Worm (Caenorhabditis elegans) whole organism, late embryonic: ENCODE data around the gene F40C5.2.
"Not testable (repeated sequence)": the region's sequence is repeated elsewhere in the genome, so short reads cannot be mapped to it uniquely, and the experiment has no call there.

ENCODE experiments used
- F13H6.1 ChIP-seq: sonication (generic microtip); optimal IDR thresholded peaks from 2 replicates; lab custom pipeline; 2016; ENCODE audit warnings: missing genetic modification characterization, missing compliant biosample characterization
- K09A11.1 ChIP-seq: sonication (generic microtip); optimal IDR thresholded peaks from 2 replicates; lab custom pipeline; 2017; ENCODE audit warnings: antibody characterized with exemption, mild to moderate bottlenecking, missing genetic modification characterization, missing compliant biosample characterization; ENCODE audit not compliant: insufficient read depth
- T23F11.4 ChIP-seq: fragments of 200-800 bp; sonication (Bioruptor generic); optimal IDR thresholded peaks from 2 replicates; lab custom pipeline; 2018; ENCODE audit warnings: mild to moderate bottlenecking, missing genetic modification characterization, missing compliant biosample characterization
- Y22D7AL.16 ChIP-seq: sonication (generic microtip); optimal IDR thresholded peaks from 2 replicates; lab custom pipeline; 2016; ENCODE audit warnings: missing genetic modification characterization, missing compliant biosample characterization
- ahr-1 ChIP-seq: sonication (generic microtip); optimal IDR thresholded peaks from 2 replicates; lab custom pipeline; 2016; ENCODE audit warnings: missing genetic modification characterization, missing compliant biosample characterization
- ceh-14 ChIP-seq: sonication (generic microtip); optimal IDR thresholded peaks from 2 replicates; lab custom pipeline; 2016; ENCODE audit warnings: missing genotype, missing genetic modification characterization, missing compliant biosample characterization
- ceh-2 ChIP-seq: sonication (generic microtip); optimal IDR thresholded peaks from 2 replicates; lab custom pipeline; 2016; ENCODE audit warnings: missing genotype, missing genetic modification characterization, missing compliant biosample characterization
- ceh-22 ChIP-seq: sonication (generic microtip); optimal IDR thresholded peaks from 2 replicates; lab custom pipeline; 2017; ENCODE audit warnings: missing biosample characterization, missing genetic modification characterization
- ceh-30 ChIP-seq: fragments of 150-350 bp; optimal IDR thresholded peaks from 2 replicates; lab custom pipeline; 2014; ENCODE audit warnings: missing biosample characterization, missing genetic modification characterization
- ceh-31 ChIP-seq: sonication (generic microtip); optimal IDR thresholded peaks from 2 replicates; lab custom pipeline; 2016; ENCODE audit warnings: missing genetic modification characterization, missing compliant biosample characterization
- ceh-34 ChIP-seq: sonication (generic microtip); optimal IDR thresholded peaks from 2 replicates; lab custom pipeline; 2016; ENCODE audit warnings: mild to moderate bottlenecking, missing genetic modification characterization, missing compliant biosample characterization
- ceh-45 ChIP-seq: fragments of 200-800 bp; sonication (Bioruptor generic); IDR thresholded peaks from 2 replicates; pipeline ENCODE4 v1.3.6; 2022; ENCODE audit warnings: missing genetic modification reagents, missing genetic modification characterization, missing compliant biosample characterization
- ceh-48 ChIP-seq: sonication (generic microtip); optimal IDR thresholded peaks from 2 replicates; lab custom pipeline; 2016; ENCODE audit warnings: missing genetic modification characterization, inconsistent platforms, missing compliant biosample characterization
- ceh-6 ChIP-seq: fragments of 200-800 bp; sonication (Bioruptor generic); optimal IDR thresholded peaks from 2 replicates; lab custom pipeline; 2018; ENCODE audit warnings: mild to moderate bottlenecking, missing genetic modification characterization, missing compliant biosample characterization
- ceh-9 ChIP-seq: sonication (generic microtip); optimal IDR thresholded peaks from 2 replicates; lab custom pipeline; 2016; ENCODE audit warnings: mild to moderate bottlenecking, missing genetic modification characterization, inconsistent platforms, missing compliant biosample characterization
- elt-2 ChIP-seq: sonication (generic microtip); optimal IDR thresholded peaks from 2 replicates; lab custom pipeline; 2016; ENCODE audit warnings: missing genetic modification reagents, missing genetic modification characterization, missing compliant biosample characterization
- gmeb-2 ChIP-seq: sonication (generic microtip); optimal IDR thresholded peaks from 2 replicates; lab custom pipeline; 2016; ENCODE audit warnings: missing genetic modification characterization, inconsistent platforms, missing compliant biosample characterization
- hlh-13 ChIP-seq: fragments of 200-800 bp; sonication (Bioruptor generic); optimal IDR thresholded peaks from 2 replicates; lab custom pipeline; 2018; ENCODE audit warnings: mild to moderate bottlenecking, missing genetic modification characterization, missing compliant biosample characterization
- hlh-8 ChIP-seq: sonication (generic microtip); optimal IDR thresholded peaks from 2 replicates; lab custom pipeline; 2016; ENCODE audit warnings: missing genotype, missing genetic modification characterization, missing compliant biosample characterization
- lim-6 ChIP-seq: sonication (generic microtip); optimal IDR thresholded peaks from 2 replicates; lab custom pipeline; 2016; ENCODE audit warnings: missing genetic modification characterization, missing compliant biosample characterization
- lin-11 ChIP-seq: fragments of 200-800 bp; sonication (Bioruptor generic); optimal IDR thresholded peaks from 2 replicates; lab custom pipeline; 2018; ENCODE audit warnings: mild to moderate bottlenecking, missing genetic modification characterization, missing compliant biosample characterization
- madf-2 ChIP-seq: sonication (generic microtip); optimal IDR thresholded peaks from 2 replicates; lab custom pipeline; 2017; ENCODE audit warnings: missing genetic modification characterization, missing compliant biosample characterization
- npax-4 ChIP-seq: sonication (generic microtip); optimal IDR thresholded peaks from 2 replicates; lab custom pipeline; 2016; ENCODE audit warnings: missing genetic modification characterization, missing compliant biosample characterization
- pag-3 ChIP-seq: sonication (generic microtip); optimal IDR thresholded peaks from 2 replicates; lab custom pipeline; 2016; ENCODE audit warnings: missing compliant biosample characterization, missing genetic modification characterization, borderline replicate concordance
- pha-4 ChIP-seq: fragments of 150-350 bp; optimal IDR thresholded peaks from 2 replicates; lab custom pipeline; 2018; ENCODE audit warnings: missing biosample characterization, missing genetic modification reagents, missing genetic modification characterization
- pros-1 ChIP-seq: fragments of 150-350 bp; optimal IDR thresholded peaks from 2 replicates; lab custom pipeline; 2014; ENCODE audit warnings: missing biosample characterization, missing genetic modification reagents, missing genetic modification characterization
- ref-2 ChIP-seq: sonication (generic microtip); optimal IDR thresholded peaks from 2 replicates; lab custom pipeline; 2016; ENCODE audit warnings: missing genetic modification characterization, missing compliant biosample characterization
- rnt-1 ChIP-seq: sonication (generic microtip); optimal IDR thresholded peaks from 2 replicates; lab custom pipeline; 2016; ENCODE audit warnings: missing genetic modification characterization, missing compliant biosample characterization
- sox-2 ChIP-seq: fragments of 200-800 bp; sonication (Bioruptor generic); IDR thresholded peaks from 2 replicates; pipeline ENCODE4 v1.3.6; 2022; ENCODE audit warnings: missing genetic modification reagents, missing genetic modification characterization, missing compliant biosample characterization
- tbx-2 ChIP-seq: sonication (generic microtip); optimal IDR thresholded peaks from 2 replicates; lab custom pipeline; 2016; ENCODE audit warnings: missing genetic modification characterization, missing compliant biosample characterization
- ttx-3 ChIP-seq: sonication (generic microtip); optimal IDR thresholded peaks from 2 replicates; lab custom pipeline; 2016; ENCODE audit warnings: missing genetic modification reagents, missing genetic modification characterization, missing compliant biosample characterization
- unc-42 ChIP-seq: sonication (generic microtip); optimal IDR thresholded peaks from 2 replicates; lab custom pipeline; 2016; ENCODE audit warnings: missing genotype, missing genetic modification characterization, missing compliant biosample characterization
- unc-86 ChIP-seq: sonication (generic microtip); optimal IDR thresholded peaks from 2 replicates; lab custom pipeline; 2016; ENCODE audit warnings: missing genetic modification characterization, missing compliant biosample characterization

The F40C5.2 gene

ce11 chrV:3594936-3595335 lies 24.1 kb downstream of the F40C5.2 start, which contains the start of gene srh-213:
Gene srh-213, minus strand, starts transcription at chrV:3595036.
- no peak for TF ChIP-seq ref-2 (tag; lab: Kevin White, UChicago)
- no peak for TF ChIP-seq Y22D7AL.16 (tag; lab: Kevin White, UChicago)
- TF ChIP-seq, all 69 proteins: peak for 0

ce11 chrV:3597052-3597451 lies 26.3 kb downstream of the F40C5.2 start, which contains the start of gene srh-212:
Gene srh-212, minus strand, starts transcription at chrV:3597152.
- TF ChIP-seq rnt-1 (tag; lab: Kevin White, UChicago); T23F11.4 (GFP tag; lab: Kevin White, UChicago); lin-11 (tag; lab: Kevin White, UChicago): not testable (repeated sequence)
- TF ChIP-seq, all 69 proteins: peak for 0; not testable (repeated sequence) for 69

- TF ChIP-seq ceh-31 (no peak), ceh-9 (tag; lab: Kevin White, UChicago) (no peak), T23F11.4 (GFP tag; lab: Kevin White, UChicago) (no peak)
These were observed 29.8 kb downstream of the F40C5.2 start, which contains the start of gene T22F3.7 for ce11 chrV:3600570-3600969. Gene T22F3.7, minus strand, starts transcription at chrV:3600670.

- TF ChIP-seq pag-3 (no peak), ceh-22 (no peak), sox-2 (no peak), F13H6.1 (tag; lab: Kevin White, UChicago) (no peak), hlh-8 (tag; lab: Kevin White, UChicago) (no peak), unc-42 (tag; lab: Kevin White, UChicago) (no peak), elt-2 (tag; lab: Kevin White, UChicago) (no peak), ceh-6 (no peak), tbx-2 (tag; lab: Kevin White, UChicago) (no peak), ceh-45 (no peak), gmeb-2 (no peak), unc-86 (tag; lab: Kevin White, UChicago) (no peak), lin-11 (tag; lab: Kevin White, UChicago) (no peak), lim-6 (tag; lab: Kevin White, UChicago) (no peak), npax-4 (tag; lab: Kevin White, UChicago) (no peak)
These were observed 34.5 kb downstream of the F40C5.2 start, which contains the start of gene T22F3.8 for ce11 chrV:3605325-3605724. Gene T22F3.8, minus strand, starts transcription at chrV:3605425.

ce11 chrV:3606391-3606790 lies 35.6 kb downstream of the F40C5.2 start:
- TF ChIP-seq ceh-2 (no peak), rnt-1 (tag; lab: Kevin White, UChicago) (no peak), ahr-1 (no peak), K09A11.1 (no peak), pros-1 (no peak)

- TF ChIP-seq pha-4: no peak
- no peak for TF ChIP-seq ceh-48 (tag; lab: Kevin White, UChicago)
- no peak for TF ChIP-seq ttx-3 (tag; lab: Kevin White, UChicago)
- TF ChIP-seq hlh-8 (tag; lab: Kevin White, UChicago): no peak
- TF ChIP-seq ceh-30: no peak
- no peak for TF ChIP-seq ceh-34 (tag; lab: Kevin White, UChicago)
- no peak for TF ChIP-seq unc-42 (tag; lab: Kevin White, UChicago)
- TF ChIP-seq hlh-13: no peak
- TF ChIP-seq ceh-14 (tag; lab: Kevin White, UChicago): no peak
- no peak for TF ChIP-seq unc-86 (tag; lab: Kevin White, UChicago)
- no peak for TF ChIP-seq madf-2
- no peak for TF ChIP-seq lin-11 (tag; lab: Kevin White, UChicago)
- TF ChIP-seq ceh-9 (tag; lab: Kevin White, UChicago): no peak
These were observed 39.9 kb downstream of the F40C5.2 start for ce11 chrV:3610709-3611108.
